Worm (Caenorhabditis elegans): ENCODE measurements around the gene math-40.
"Not testable (repeated sequence)": the region's sequence is repeated elsewhere in the genome, so short reads cannot be mapped to it uniquely, and the experiment has no call there.

Gene math-40

DNA sequence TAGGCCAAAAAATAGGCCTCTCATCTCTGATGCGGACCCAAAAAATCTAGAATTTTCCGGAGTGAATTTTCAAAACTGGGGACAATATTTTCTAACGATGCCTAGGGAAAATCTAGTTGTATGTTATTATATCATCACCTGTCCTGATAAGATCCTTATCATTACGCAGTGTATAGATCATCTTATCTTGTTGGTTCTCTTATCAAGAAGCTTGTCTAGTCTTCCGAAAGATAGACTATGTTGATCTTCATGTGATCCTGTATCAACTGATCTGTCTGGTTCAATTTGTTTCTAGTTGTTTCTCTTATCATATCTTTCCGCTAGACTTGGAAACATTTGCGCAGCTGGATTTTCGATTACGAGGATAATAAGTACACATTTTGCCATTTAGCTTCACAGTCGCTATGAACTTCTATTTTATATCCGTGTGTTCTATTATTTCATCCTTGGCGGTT lies 20.4 kb downstream of the math-40 start, which contains the start of gene C52E2.3:
C52E2.3 (plus strand) TSS at position 405 of the 455 bp plus-strand sequence.
- TF ChIP-seq tab-1 (GFP tag; IDR thresholded peaks at IDR 0.05): no peak

- TF ChIP-seq ztf-29 (GFP tag; IDR thresholded peaks at IDR 0.05): no peak
- no peak for TF ChIP-seq klf-2 (GFP tag; conservative IDR thresholded peaks at IDR 0.05)
- no peak for TF ChIP-seq tab-1 (GFP tag; IDR thresholded peaks at IDR 0.05)
- TF ChIP-seq T22C8.4 (GFP tag; IDR thresholded peaks at IDR 0.05): no peak
- TF ChIP-seq med-1 (GFP tag; optimal IDR thresholded peaks at IDR 0.05; ENCODE audit: insufficient read depth): no peak
- no peak for TF ChIP-seq ztf-23 (GFP tag; IDR thresholded peaks at IDR 0.05)
- TF ChIP-seq ref-1 (GFP tag; conservative IDR thresholded peaks at IDR 0.05): no peak
- no peak for TF ChIP-seq flt-1 (GFP tag; IDR thresholded peaks at IDR 0.05)
- no peak for TF ChIP-seq cog-1 (tag; optimal IDR thresholded peaks at IDR 0.05)
Observed at ce11 chrII:1851716-1852115, 21.3 kb downstream of the math-40 start.

DNA sequence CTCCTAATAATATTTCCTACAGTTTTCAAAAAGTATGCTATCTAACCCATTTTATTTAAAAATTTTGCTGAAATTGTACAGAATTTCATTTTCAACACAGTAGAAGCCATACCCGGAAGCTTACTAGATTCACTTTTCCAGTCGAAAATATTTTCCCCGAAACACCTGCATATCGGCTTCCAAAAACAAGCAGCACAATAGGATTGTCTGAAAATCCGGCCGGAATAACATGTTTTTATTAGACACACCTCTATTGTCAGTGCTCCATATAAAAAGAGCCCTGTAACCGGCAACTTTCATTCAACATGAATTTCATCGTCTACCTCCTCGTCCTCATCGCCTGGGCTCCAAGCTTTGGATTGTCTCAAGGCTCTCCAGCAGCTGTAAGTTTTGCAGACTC lies 22.1 kb downstream of the math-40 start, which contains the start of gene C52E2.2:
C52E2.2 (plus strand) TSS at position 301 of the 400 bp plus-strand sequence.
- TF ChIP-seq tab-1 (GFP tag; IDR thresholded peaks at IDR 0.05): no peak
- no peak for TF ChIP-seq med-1 (GFP tag; optimal IDR thresholded peaks at IDR 0.05; ENCODE audit: insufficient read depth)
- TF ChIP-seq ztf-29 (GFP tag; IDR thresholded peaks at IDR 0.05): no peak
- TF ChIP-seq flt-1 (GFP tag; IDR thresholded peaks at IDR 0.05): no peak
- no peak for TF ChIP-seq T22C8.4 (GFP tag; IDR thresholded peaks at IDR 0.05)
- no peak for TF ChIP-seq klf-2 (GFP tag; conservative IDR thresholded peaks at IDR 0.05)
- TF ChIP-seq ztf-23 (GFP tag; IDR thresholded peaks at IDR 0.05): no peak
- TF ChIP-seq ref-1 (GFP tag; conservative IDR thresholded peaks at IDR 0.05): no peak
- TF ChIP-seq cog-1 (tag; optimal IDR thresholded peaks at IDR 0.05): no peak

ce11 chrII:1854094-1854493 lies 23.7 kb downstream of the math-40 start, which contains the start of gene fbxb-95:
fbxb-95 (plus strand) TSS chrII:1854394.
- TF ChIP-seq flt-1, ztf-23, tab-1 (GFP tag; IDR thresholded peaks at IDR 0.05): not testable (repeated sequence)

DNA sequence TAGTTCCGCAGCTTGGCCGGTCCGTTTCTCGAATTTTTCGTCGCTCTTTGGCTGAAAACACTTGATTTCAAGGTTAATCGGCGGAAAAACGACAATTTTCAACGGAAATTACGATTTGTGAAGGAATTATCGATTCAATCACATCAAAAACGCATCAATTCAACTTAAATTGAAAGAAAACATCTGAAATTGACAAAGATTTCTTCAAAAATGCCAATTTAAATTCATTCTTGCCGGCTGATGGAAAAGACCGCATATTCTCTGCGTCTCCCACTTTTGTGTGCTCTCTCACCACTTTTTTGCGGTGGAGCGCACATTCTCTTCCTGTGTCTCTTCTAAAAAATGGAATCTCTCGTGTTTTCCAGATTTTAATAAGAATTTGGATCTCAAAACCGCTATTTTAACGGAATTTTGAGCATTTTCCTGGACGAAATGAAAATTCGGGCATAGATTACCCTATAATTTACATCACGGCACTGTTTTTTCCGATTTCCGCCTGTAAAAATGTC lies 30.9 kb downstream of the math-40 start, which contains the start of gene C16C4.18:
C16C4.18 (minus strand) TSS at position 51 of the 509 bp plus-strand sequence.
- TF ChIP-seq med-1 (GFP tag; optimal IDR thresholded peaks at IDR 0.05; ENCODE audit: insufficient read depth); ref-1 (GFP tag; conservative IDR thresholded peaks at IDR 0.05); flt-1 (GFP tag; IDR thresholded peaks at IDR 0.05): not testable (repeated sequence)

ce11 chrII:1862334-1862733 lies 31.9 kb downstream of the math-40 start, which contains the start of gene fbxb-98:
fbxb-98 (plus strand) TSS chrII:1862634.
- TF ChIP-seq tab-1 (GFP tag; IDR thresholded peaks at IDR 0.05); cog-1 (tag; optimal IDR thresholded peaks at IDR 0.05); flt-1 (GFP tag; IDR thresholded peaks at IDR 0.05): not testable (repeated sequence)

- TF ChIP-seq tab-1 (GFP tag; IDR thresholded peaks at IDR 0.05): no peak
- no peak for TF ChIP-seq ztf-29 (GFP tag; IDR thresholded peaks at IDR 0.05)
Observed at ce11 chrII:1864278-1864677, 33.8 kb downstream of the math-40 start, which contains the start of gene C16C4.17. C16C4.17 (plus strand) TSS chrII:1864578.

- TF ChIP-seq med-1 (GFP tag; optimal IDR thresholded peaks at IDR 0.05; ENCODE audit: insufficient read depth) (no peak), ztf-29 (GFP tag; IDR thresholded peaks at IDR 0.05) (no peak), flt-1 (GFP tag; IDR thresholded peaks at IDR 0.05) (no peak), klf-2 (GFP tag; conservative IDR thresholded peaks at IDR 0.05) (no peak), ref-1 (GFP tag; conservative IDR thresholded peaks at IDR 0.05) (no peak), T22C8.4 (GFP tag; IDR thresholded peaks at IDR 0.05) (no peak), ztf-23 (GFP tag; IDR thresholded peaks at IDR 0.05) (no peak), cog-1 (tag; optimal IDR thresholded peaks at IDR 0.05) (no peak), tab-1 (GFP tag; IDR thresholded peaks at IDR 0.05) (no peak)
Observed at ce11 chrII:1865683-1866431, 35.4 kb downstream of the math-40 start, which contains the start of gene math-15. math-15 (plus strand) TSS chrII:1866381.

- TF ChIP-seq ztf-23 (GFP tag; IDR thresholded peaks at IDR 0.05): no peak
- TF ChIP-seq cog-1 (tag; optimal IDR thresholded peaks at IDR 0.05): no peak
- no peak for TF ChIP-seq flt-1 (GFP tag; IDR thresholded peaks at IDR 0.05)
- no peak for TF ChIP-seq tab-1 (GFP tag; IDR thresholded peaks at IDR 0.05)
- TF ChIP-seq klf-2 (GFP tag; conservative IDR thresholded peaks at IDR 0.05): no peak
- no peak for TF ChIP-seq T22C8.4 (GFP tag; IDR thresholded peaks at IDR 0.05)
- no peak for TF ChIP-seq ref-1 (GFP tag; conservative IDR thresholded peaks at IDR 0.05)
- no peak for TF ChIP-seq ztf-29 (GFP tag; IDR thresholded peaks at IDR 0.05)
Observed at ce11 chrII:1869120-1869519, 38.7 kb downstream of the math-40 start, which contains the start of gene math-14. math-14 (plus strand) TSS chrII:1869420.

DNA sequence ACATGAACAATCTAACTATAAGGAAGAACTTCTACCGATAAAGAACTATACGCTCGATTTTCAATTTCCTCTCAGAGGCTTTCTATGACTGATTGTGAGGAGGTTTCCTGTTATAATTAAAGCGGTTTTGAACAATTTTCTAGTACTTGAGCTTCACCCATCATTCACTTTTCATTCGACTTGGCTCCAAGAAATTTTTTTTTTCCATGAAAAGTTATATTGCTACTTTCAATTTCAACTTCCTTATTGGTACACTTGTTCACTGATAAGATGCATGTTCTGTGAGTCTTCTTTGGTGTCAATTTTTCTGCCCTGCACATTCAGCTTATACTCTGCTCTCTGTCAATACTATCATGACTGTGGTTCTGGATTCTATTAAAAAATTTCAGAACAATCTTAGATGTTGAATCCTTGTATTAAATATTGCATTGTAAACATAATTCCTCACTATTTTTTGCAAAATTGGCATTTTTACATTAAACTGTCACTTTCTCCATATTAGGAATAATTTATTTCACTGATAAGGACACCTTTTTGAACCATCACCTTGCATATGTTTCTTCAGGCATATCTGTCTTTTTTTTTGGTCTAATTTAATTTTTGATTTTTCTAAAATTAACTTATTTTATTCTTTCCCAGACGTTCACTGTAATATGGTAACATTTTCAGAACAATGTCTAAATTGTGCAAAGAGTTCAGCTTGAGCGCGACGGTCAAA lies 40.6 kb downstream of the math-40 start, which contains the start of gene math-10:
math-10 (plus strand) TSS at position 668 of the 718 bp plus-strand sequence.
- TF ChIP-seq T22C8.4 (GFP tag; IDR thresholded peaks at IDR 0.05) (no peak), tab-1 (GFP tag; IDR thresholded peaks at IDR 0.05) (no peak), ztf-23 (GFP tag; IDR thresholded peaks at IDR 0.05) (no peak)

Measured in whole organism, midembryonic.